Worm (Caenorhabditis elegans) whole organism, L1 larva: ENCODE data around the gene srx-125.

Source experiments
- nhr-28 ChIP-seq: fragments of 150-350 bp; optimal IDR thresholded peaks from 2 replicates; lab custom pipeline; 2014; ENCODE audit warnings: missing biosample characterization, missing genetic modification characterization
- zag-1 ChIP-seq: fragments of 150-350 bp; optimal IDR thresholded peaks from 2 replicates; lab custom pipeline; 2014; ENCODE audit warnings: missing biosample characterization, missing genetic modification characterization
- ztf-4 ChIP-seq: fragments of 150-350 bp; optimal IDR thresholded peaks from 2 replicates; lab custom pipeline; 2014; ENCODE audit warnings: missing biosample characterization, missing genetic modification characterization

- no peak for TF ChIP-seq zag-1 (tag; lab: Kevin White, UChicago)
- TF ChIP-seq nhr-28: no peak
- TF ChIP-seq ztf-4 (tag; lab: Kevin White, UChicago): no peak
Observed at ce11 chrV:13345867-13346328, 21.2 kb upstream of the srx-125 start, which contains the start of gene twk-43.
